Fruit fly (Drosophila melanogaster) Kc167 (cell line): Measurements from ENCODE around the gene CG17778.

Experiments
- Myc ChIP-seq: fragments of >200 bp; optimal IDR thresholded peaks from 2 replicates; lab custom pipeline; 2017; ENCODE audit warnings: missing external identifiers
- Sin3A ChIP-seq: fragments of >200 bp; optimal IDR thresholded peaks from 2 replicates; lab custom pipeline; 2018; ENCODE audit warnings: missing external identifiers
- h ChIP-seq: fragments of >200 bp; optimal IDR thresholded peaks from 3 replicates; lab custom pipeline; 2018; ENCODE audit warnings: missing external identifiers
- insv ChIP-seq: fragments of >200 bp; optimal IDR thresholded peaks from 3 replicates; lab custom pipeline; 2018; ENCODE audit warnings: missing external identifiers
- psq ChIP-seq: fragments of >200 bp; optimal IDR thresholded peaks from 2 replicates; lab custom pipeline; 2017; ENCODE audit warnings: missing external identifiers
- ttk ChIP-seq: sonication (Bioruptor generic); optimal IDR thresholded peaks from 2 replicates; lab custom pipeline; 2017; ENCODE audit warnings: missing external identifiers

- TF ChIP-seq Sin3A (lab: Kevin White, UChicago) (no peak), psq (lab: Kevin White, UChicago) (no peak), h (lab: Kevin White, UChicago) (no peak), ttk (lab: Kevin White, UChicago) (no peak), Myc (lab: Kevin White, UChicago) (no peak), insv (no peak)
Measured at dm6 chrX:518858-519257, 24.4 kb downstream of the CG17778 start.
